Fruit fly (Drosophila melanogaster) whole organism: ENCODE data around the gene CG12236.

Source experiments
- CG8478 ChIP-seq: fragments of >200 bp; optimal IDR thresholded peaks from 2 replicates; lab custom pipeline; 2018; ENCODE audit warnings: inconsistent platforms
- Dll ChIP-seq: fragments of >200 bp; optimal IDR thresholded peaks from 2 replicates; lab custom pipeline; 2017
- EcR ChIP-seq, 2 experiments: fragments of >200 bp; optimal IDR thresholded peaks; 2 replicates each; lab custom pipeline; 2017; ENCODE audit warnings: missing biosample characterization in 2 of 2, missing genetic modification characterization in 2 of 2, missing genetic modification reagents in 2 of 2
- pan ChIP-seq: fragments of >200 bp; optimal IDR thresholded peaks from 2 replicates; lab custom pipeline; 2017
- psq ChIP-seq: fragments of >200 bp; optimal IDR thresholded peaks from 2 replicates; lab custom pipeline; 2017
- usp ChIP-seq: fragments of >200 bp; optimal IDR thresholded peaks from 2 replicates; lab custom pipeline; 2017; ENCODE audit warnings: missing biosample characterization, missing genetic modification characterization, mixed read lengths

Gene CG12236

dm6 chrX:5896809-5897700 lies 10.9 kb upstream of the CG12236 start:
- no peak for TF ChIP-seq EcR (GFP tag; optimal IDR thresholded peaks at IDR 0.05; lab: Kevin White, UChicago)
- TF ChIP-seq psq (lab: Kevin White, UChicago): no peak
- TF ChIP-seq pan (lab: Kevin White, UChicago): no peak
- no peak for TF ChIP-seq CG8478 (lab: Kevin White, UChicago)

dm6 chrX:5899241-5900145 lies 8.4 kb upstream of the CG12236 start:
- peak; percentile 12 for TF ChIP-seq CG8478 (lab: Kevin White, UChicago)
- TF ChIP-seq pan (lab: Kevin White, UChicago): no peak
- peak; percentile 38 for TF ChIP-seq Dll (lab: Kevin White, UChicago)

dm6 chrX:5900146-5901093 lies 7.5 kb upstream of the CG12236 start, which contains the start of gene Act5C:
TSS of gene Act5C (plus strand) at chrX:5900861.
- TF ChIP-seq pan (lab: Kevin White, UChicago): no peak
- TF ChIP-seq EcR (GFP tag; optimal IDR thresholded peaks at IDR 0.05; lab: Kevin White, UChicago): no peak
- no peak for TF ChIP-seq usp (GFP tag; lab: Kevin White, UChicago)
- no peak for TF ChIP-seq Dll (lab: Kevin White, UChicago)
- no peak for TF ChIP-seq CG8478 (lab: Kevin White, UChicago)
- TF ChIP-seq psq (lab: Kevin White, UChicago): no peak

- TF ChIP-seq CG8478 (lab: Kevin White, UChicago) (peak; percentile 68), psq (lab: Kevin White, UChicago) (no peak), Dll (lab: Kevin White, UChicago) (peak; percentile 81)
Observed at dm6 chrX:5901628-5902213, 6.2 kb upstream of the CG12236 start.

dm6 chrX:5902701-5903100 lies 5.2 kb upstream of the CG12236 start:
- no peak for TF ChIP-seq psq (lab: Kevin White, UChicago)
- no peak for TF ChIP-seq usp (GFP tag; lab: Kevin White, UChicago)
- no peak for TF ChIP-seq EcR (GFP tag; optimal IDR thresholded peaks at IDR 0.05; lab: Kevin White, UChicago)
- TF ChIP-seq Dll (lab: Kevin White, UChicago): no peak
- TF ChIP-seq pan (lab: Kevin White, UChicago): no peak
- no peak for TF ChIP-seq CG8478 (lab: Kevin White, UChicago)

- TF ChIP-seq usp (GFP tag; lab: Kevin White, UChicago) (no peak), EcR (GFP tag; optimal IDR thresholded peaks at IDR 0.05; lab: Kevin White, UChicago) (peak in 1 of 2 experiments; percentile 94)
Observed at dm6 chrX:5904377-5905085, 3.4 kb upstream of the CG12236 start.

- TF ChIP-seq EcR (GFP tag; optimal IDR thresholded peaks at IDR 0.05; lab: Kevin White, UChicago): no peak
- TF ChIP-seq psq (lab: Kevin White, UChicago): no peak
Observed at dm6 chrX:5905086-5905400, 2.9 kb upstream of the CG12236 start.

dm6 chrX:5905446-5905845 lies 2.5 kb upstream of the CG12236 start, which contains the start of gene CG4020:
TSS of gene CG4020 (plus strand) at chrX:5905746.
- TF ChIP-seq EcR (GFP tag; optimal IDR thresholded peaks at IDR 0.05; lab: Kevin White, UChicago): no peak
- no peak for TF ChIP-seq usp (GFP tag; lab: Kevin White, UChicago)
- no peak for TF ChIP-seq pan (lab: Kevin White, UChicago)
- TF ChIP-seq Dll (lab: Kevin White, UChicago): no peak
- no peak for TF ChIP-seq psq (lab: Kevin White, UChicago)
- TF ChIP-seq CG8478 (lab: Kevin White, UChicago): no peak

- TF ChIP-seq EcR (GFP tag; optimal IDR thresholded peaks at IDR 0.05; lab: Kevin White, UChicago): no peak
- TF ChIP-seq usp (GFP tag; lab: Kevin White, UChicago): no peak
Observed at dm6 chrX:5914992-5915751, 7.2 kb downstream of the CG12236 start.
